Worm (Caenorhabditis elegans) whole organism, young adult: ENCODE results near the gene exp-1.

ENCODE experiments used
- B0035.1 ChIP-seq: sonication (generic microtip); optimal IDR thresholded peaks from 2 replicates; lab custom pipeline; 2016; ENCODE audit warnings: missing genetic modification characterization, mild to moderate bottlenecking, missing compliant biosample characterization, missing genotype, missing genetic modification reagents
- B0336.3 ChIP-seq: fragments of 200-800 bp; sonication (Bioruptor generic); IDR thresholded peaks from 2 replicates; pipeline ENCODE4 v1.3.6; 2022; ENCODE audit warnings: missing genetic modification characterization, missing compliant biosample characterization
- C06A6.2 ChIP-seq: fragments of 200-800 bp; sonication (Bioruptor generic); conservative IDR thresholded peaks from 2 replicates; pipeline ENCODE4 v1.3.6; 2022; ENCODE audit warnings: missing genetic modification characterization, missing compliant biosample characterization
- C17E4.6 ChIP-seq: fragments of 200-800 bp; sonication (Bioruptor generic); IDR thresholded peaks from 2 replicates; pipeline ENCODE4 v1.3.6; 2022; ENCODE audit warnings: missing genetic modification reagents, missing genetic modification characterization, missing compliant biosample characterization
- F49E8.2 ChIP-seq: sonication (generic microtip); optimal IDR thresholded peaks from 3 replicates; lab custom pipeline; 2017; ENCODE audit warnings: missing genetic modification characterization, mild to moderate bottlenecking, missing compliant biosample characterization, antibody characterized with exemption, moderate library complexity; ENCODE audit not compliant: insufficient read depth
- F52B5.7 ChIP-seq: sonication (generic microtip); optimal IDR thresholded peaks from 2 replicates; lab custom pipeline; 2016; ENCODE audit warnings: mild to moderate bottlenecking, missing genetic modification characterization, missing compliant biosample characterization
- K12H6.12 ChIP-seq: fragments of 200-800 bp; sonication (Bioruptor generic); optimal IDR thresholded peaks from 2 replicates; lab custom pipeline; 2018; ENCODE audit warnings: mild to moderate bottlenecking, missing genetic modification characterization, missing compliant biosample characterization
- Y53G8AR.9 ChIP-seq: fragments of 200-800 bp; sonication (Bioruptor generic); conservative IDR thresholded peaks from 2 replicates; pipeline ENCODE4 v1.3.6; 2022; ENCODE audit warnings: missing genetic modification reagents, missing genetic modification characterization, missing compliant biosample characterization
- Y79H2A.3 ChIP-seq: fragments of 200-800 bp; sonication (Bioruptor generic); conservative IDR thresholded peaks from 2 replicates; pipeline ENCODE4 v1.3.6; 2022; ENCODE audit warnings: missing genetic modification reagents, missing genetic modification characterization, missing compliant biosample characterization
- Y95B8A.8 ChIP-seq: fragments of 200-800 bp; sonication (Bioruptor generic); IDR thresholded peaks from 2 replicates; pipeline ENCODE4 v1.3.6; 2022; ENCODE audit warnings: missing genetic modification reagents, missing genetic modification characterization, missing compliant biosample characterization
- akir-1 ChIP-seq: fragments of 200-800 bp; sonication (Bioruptor generic); optimal IDR thresholded peaks from 2 replicates; lab custom pipeline; 2018; ENCODE audit warnings: mild to moderate bottlenecking, missing genetic modification characterization, moderate library complexity, missing compliant biosample characterization
- attf-5 ChIP-seq: fragments of 200-800 bp; sonication (Bioruptor generic); optimal IDR thresholded peaks from 2 replicates; lab custom pipeline; 2018; ENCODE audit warnings: mild to moderate bottlenecking, missing genetic modification characterization, missing compliant biosample characterization
- attf-6 ChIP-seq: fragments of 200-800 bp; sonication (Bioruptor generic); IDR thresholded peaks from 2 replicates; pipeline ENCODE4 v1.3.6; 2022; ENCODE audit warnings: missing genetic modification reagents, missing genetic modification characterization, missing compliant biosample characterization
- ceh-40 ChIP-seq: fragments of 200-800 bp; sonication (Bioruptor generic); IDR thresholded peaks from 2 replicates; pipeline ENCODE4 v1.3.6; 2022; ENCODE audit warnings: missing genetic modification characterization, missing compliant biosample characterization
- ceh-58 ChIP-seq: fragments of 200-800 bp; sonication (Bioruptor generic); IDR thresholded peaks from 2 replicates; pipeline ENCODE4 v1.3.6; 2022; ENCODE audit warnings: missing genetic modification characterization, missing compliant biosample characterization
- egl-44 ChIP-seq: fragments of 200-800 bp; sonication (Bioruptor generic); IDR thresholded peaks from 2 replicates; pipeline ENCODE4 v1.3.6; 2022; ENCODE audit warnings: missing genetic modification reagents, missing genetic modification characterization, missing compliant biosample characterization
- ekl-4 ChIP-seq: fragments of 200-800 bp; sonication (Bioruptor generic); IDR thresholded peaks from 2 replicates; pipeline ENCODE4 v1.3.6; 2022; ENCODE audit warnings: missing genetic modification reagents, missing genetic modification characterization, missing compliant biosample characterization
- gei-17 ChIP-seq: fragments of 200-800 bp; sonication (Bioruptor generic); optimal IDR thresholded peaks from 2 replicates; lab custom pipeline; 2018; ENCODE audit warnings: mild to moderate bottlenecking, missing genetic modification characterization, missing compliant biosample characterization
- him-1 ChIP-seq: sonication (generic microtip); optimal IDR thresholded peaks from 2 replicates; lab custom pipeline; 2016; ENCODE audit warnings: missing genotype, missing genetic modification reagents, missing genetic modification characterization, missing compliant biosample characterization
- hsf-1 ChIP-seq: fragments of 200-800 bp; sonication (Bioruptor generic); IDR thresholded peaks from 2 replicates; pipeline ENCODE4 v1.3.6; 2022; ENCODE audit warnings: missing genetic modification reagents, missing genetic modification characterization, missing compliant biosample characterization
- lsl-1 ChIP-seq: fragments of 200-800 bp; sonication (Bioruptor generic); optimal IDR thresholded peaks from 2 replicates; lab custom pipeline; 2018; ENCODE audit warnings: mild to moderate bottlenecking, missing genetic modification characterization, moderate library complexity, missing compliant biosample characterization
- mxl-1 ChIP-seq: sonication (generic microtip); optimal IDR thresholded peaks from 2 replicates; lab custom pipeline; 2016; ENCODE audit warnings: missing genetic modification characterization, missing compliant biosample characterization
- nfya-1 ChIP-seq: sonication (generic microtip); optimal IDR thresholded peaks from 2 replicates; lab custom pipeline; 2017; ENCODE audit warnings: antibody characterized with exemption, missing compliant biosample characterization, missing genetic modification characterization, borderline replicate concordance; ENCODE audit not compliant: insufficient read depth
- nfyb-1 ChIP-seq: fragments of 200-800 bp; sonication (Bioruptor generic); IDR thresholded peaks from 2 replicates; pipeline ENCODE4 v1.3.6; 2022; ENCODE audit warnings: missing genetic modification reagents, missing genetic modification characterization, missing compliant biosample characterization
- nhr-90 ChIP-seq: sonication (generic microtip); optimal IDR thresholded peaks from 2 replicates; lab custom pipeline; 2016; ENCODE audit warnings: missing genotype, mild to moderate bottlenecking, missing genetic modification characterization, missing compliant biosample characterization
- pha-4 ChIP-seq: fragments of 150-350 bp; sonication (generic microtip); optimal IDR thresholded peaks from 2 replicates; lab custom pipeline; 2014; ENCODE audit warnings: missing biosample characterization, missing genetic modification reagents, missing genetic modification characterization
- rcor-1 ChIP-seq: fragments of 200-800 bp; sonication (Bioruptor generic); IDR thresholded peaks from 2 replicates; pipeline ENCODE4 v1.3.6; 2022; ENCODE audit warnings: missing genetic modification reagents, missing genetic modification characterization, missing compliant biosample characterization
- repo-1 ChIP-seq: sonication (generic microtip); optimal IDR thresholded peaks from 2 replicates; lab custom pipeline; 2017; ENCODE audit warnings: mild to moderate bottlenecking, missing genetic modification characterization, missing compliant biosample characterization
- rpc-1 ChIP-seq, 2 experiments: fragments of 150-350 bp in 1 of 2; sonication (generic microtip) in 1 of 2; optimal IDR thresholded peaks; 2 replicates each; lab custom pipeline; 2014 to 2018; ENCODE audit warnings: missing biosample characterization in 1 of 2, missing genetic modification characterization in 1 of 2, missing genetic modification reagents in 1 of 2, missing genotype in 1 of 2
- sea-2 ChIP-seq: fragments of 200-800 bp; sonication (Bioruptor generic); IDR thresholded peaks from 2 replicates; pipeline ENCODE4 v1.3.6; 2022; ENCODE audit warnings: missing genetic modification characterization, missing compliant biosample characterization
- snpc-1.3 ChIP-seq: sonication (generic microtip); optimal IDR thresholded peaks from 2 replicates; lab custom pipeline; 2017; ENCODE audit warnings: missing genetic modification characterization, mild to moderate bottlenecking, missing compliant biosample characterization, antibody characterized with exemption, moderate library complexity, missing genotype, missing genetic modification reagents; ENCODE audit not compliant: insufficient read depth
- tbx-9 ChIP-seq: sonication (generic microtip); optimal IDR thresholded peaks from 2 replicates; lab custom pipeline; 2016; ENCODE audit warnings: borderline replicate concordance, missing genetic modification characterization, inconsistent platforms, missing compliant biosample characterization
- unc-130 ChIP-seq: sonication (generic microtip); optimal IDR thresholded peaks from 2 replicates; lab custom pipeline; 2016; ENCODE audit warnings: missing genetic modification reagents, missing genetic modification characterization, missing compliant biosample characterization
- unc-62 ChIP-seq: fragments of 150-350 bp; optimal IDR thresholded peaks from 2 replicates; lab custom pipeline; 2014; ENCODE audit warnings: missing biosample characterization, missing genetic modification reagents, missing genetic modification characterization
- xnd-1 ChIP-seq: sonication (generic microtip); optimal IDR thresholded peaks from 2 replicates; lab custom pipeline; 2016; ENCODE audit warnings: missing genotype, missing genetic modification reagents, missing genetic modification characterization, missing compliant biosample characterization
- zim-3 ChIP-seq: sonication (generic microtip); optimal IDR thresholded peaks from 2 replicates; lab custom pipeline; 2017; ENCODE audit warnings: mild to moderate bottlenecking, missing genetic modification characterization, moderate library complexity, missing compliant biosample characterization

The exp-1 gene

ce11 chrII:6142539-6142938, 18.4 kb downstream of the exp-1 start:
- TF ChIP-seq Y79H2A.3 (GFP tag; lab: Robert Waterston, UW) = no peak
- no peak for TF ChIP-seq tbx-9 (tag; lab: Kevin White, UChicago)
- no peak for TF ChIP-seq snpc-1.3 (tag; lab: Kevin White, UChicago)
- no peak for TF ChIP-seq C17E4.6 (GFP tag; lab: Robert Waterston, UW)
- no peak for TF ChIP-seq B0336.3 (GFP tag; lab: Robert Waterston, UW)
- TF ChIP-seq mxl-1 (tag; lab: Kevin White, UChicago) = no peak
- no peak for TF ChIP-seq sea-2 (GFP tag; lab: Robert Waterston, UW)
- TF ChIP-seq F52B5.7 (tag; lab: Kevin White, UChicago) = no peak
- no peak for TF ChIP-seq nfya-1
- TF ChIP-seq egl-44 = no peak
- no peak for TF ChIP-seq Y53G8AR.9 (GFP tag; lab: Robert Waterston, UW)
- TF ChIP-seq lsl-1 (GFP tag; lab: Kevin White, UChicago) = no peak

- TF ChIP-seq xnd-1 (tag; lab: Kevin White, UChicago) = no peak
- no peak for TF ChIP-seq attf-6 (GFP tag; lab: Robert Waterston, UW)
- no peak for TF ChIP-seq akir-1 (GFP tag; lab: Kevin White, UChicago)
- TF ChIP-seq pha-4 (tag; lab: Kevin White, UChicago) = no peak
- no peak for TF ChIP-seq C06A6.2 (GFP tag; lab: Robert Waterston, UW)
- TF ChIP-seq rcor-1 (GFP tag; lab: Robert Waterston, UW) = no peak
- no peak for TF ChIP-seq ceh-40
- no peak for TF ChIP-seq hsf-1 (GFP tag; lab: Robert Waterston, UW)
- no peak for TF ChIP-seq unc-130 (GFP tag; lab: Kevin White, UChicago)
- TF ChIP-seq attf-5 = no peak
- TF ChIP-seq Y95B8A.8 = no peak
- TF ChIP-seq F49E8.2 (tag; lab: Kevin White, UChicago) = no peak
- TF ChIP-seq mxl-1 (tag; lab: Kevin White, UChicago) = no peak
- no peak for TF ChIP-seq B0035.1 (tag; lab: Kevin White, UChicago)
Observed at ce11 chrII:6139484-6139883, 21.4 kb downstream of the exp-1 start.

- no peak for TF ChIP-seq Y95B8A.8
- TF ChIP-seq rpc-1 (optimal IDR thresholded peaks at IDR 0.05; lab: Kevin White, UChicago) = no peak
- no peak for TF ChIP-seq rpc-1 (tag; optimal IDR thresholded peaks at IDR 0.05; lab: Kevin White, UChicago)
Observed at ce11 chrII:6138138-6138537, 22.8 kb downstream of the exp-1 start.

ce11 chrII:6136712-6137111, 24.2 kb downstream of the exp-1 start:
- TF ChIP-seq repo-1 (tag; lab: Kevin White, UChicago) (no peak), him-1 (tag; lab: Kevin White, UChicago) (no peak), lsl-1 (GFP tag; lab: Kevin White, UChicago) (no peak), nhr-90 (tag; lab: Kevin White, UChicago) (no peak), unc-130 (GFP tag; lab: Kevin White, UChicago) (no peak), F52B5.7 (tag; lab: Kevin White, UChicago) (no peak), ekl-4 (no peak), nfyb-1 (GFP tag; lab: Robert Waterston, UW) (no peak), ceh-40 (no peak), K12H6.12 (tag; lab: Kevin White, UChicago) (no peak), zim-3 (no peak), nfya-1 (no peak), ceh-58 (GFP tag; lab: Robert Waterston, UW) (no peak), gei-17 (GFP tag; lab: Kevin White, UChicago) (no peak), unc-62 (no peak)
